Fruit fly (Drosophila melanogaster): ENCODE data around the gene RpL34a.
A peak's percentile ranks its signal among the peaks of the same experiment; 100 is the strongest.

Gene RpL34a

DNA sequence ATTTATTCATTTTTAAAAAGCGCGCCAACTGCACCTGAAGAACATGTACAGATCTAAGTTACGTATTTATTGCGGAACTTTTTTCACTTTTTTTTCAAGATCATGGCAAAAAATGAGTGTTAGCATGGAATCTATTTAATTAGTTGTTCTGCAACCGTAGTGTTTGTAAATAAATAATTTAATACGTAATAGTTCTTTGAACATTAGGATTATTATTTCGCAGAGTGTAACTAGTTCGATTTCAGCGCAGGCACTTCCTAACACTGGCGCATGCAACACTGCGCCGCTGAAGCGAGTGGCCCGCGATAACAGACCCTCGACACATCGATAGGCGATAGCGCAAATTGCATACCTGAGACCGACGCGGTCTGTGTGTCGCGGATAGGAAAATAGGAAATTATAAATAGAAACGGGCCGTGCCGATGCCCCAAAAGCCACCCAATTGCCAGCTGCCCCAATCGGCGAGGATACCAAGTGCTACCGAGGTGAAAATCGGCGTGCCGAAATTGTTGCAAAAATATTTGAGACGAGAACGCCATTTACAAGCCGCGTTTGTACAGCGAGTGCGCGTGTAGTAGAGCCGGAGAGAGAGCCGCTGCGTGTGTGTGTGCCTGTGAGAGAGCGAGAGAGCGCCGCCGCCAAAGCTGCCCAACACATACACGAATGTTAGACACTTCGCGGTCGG, 17.5 kb downstream of the RpL34a start, which contains the start of gene gro (continued):
- TF ChIP-seq CG7271 (tag; optimal IDR thresholded peaks at IDR 0.05) (no peak), Dref (GFP tag; IDR thresholded peaks at IDR 0.05) (peak; percentile 99), grau (tag; optimal IDR thresholded peaks at IDR 0.05) (peak; percentile 61), MTF-1 (GFP tag; optimal IDR thresholded peaks at IDR 0.05; ENCODE audit: borderline replicate concordance) (peak; percentile 30), CrebB (tag; optimal IDR thresholded peaks at IDR 0.05) (no peak), CG32532 (GFP tag; IDR thresholded peaks at IDR 0.05) (peak; percentile 65; the same call in 1 of the 2 replicates), Eip74EF (GFP tag; optimal IDR thresholded peaks at IDR 0.05) (no peak), CG15696 (tag; optimal IDR thresholded peaks at IDR 0.05) (peak; percentile 51), tgo (GFP tag; IDR thresholded peaks at IDR 0.05) (peak; percentile 65), pfk (GFP tag; optimal IDR thresholded peaks at IDR 0.05) (peak; percentile 31), CG4820 (GFP tag; optimal IDR thresholded peaks at IDR 0.05) (peak; percentile 47), CG4617 (GFP tag; optimal IDR thresholded peaks at IDR 0.05; ENCODE audit: borderline replicate concordance) (peak; percentile 86), Side (GFP tag; optimal IDR thresholded peaks at IDR 0.05) (peak; percentile 69), E2f1 (GFP tag; IDR thresholded peaks at IDR 0.05) (peak; percentile 68), ind (GFP tag; optimal IDR thresholded peaks at IDR 0.05) (peak; percentile 59), Nf-YB (GFP tag; optimal IDR thresholded peaks at IDR 0.05) (peak; percentile 20), BtbVII (GFP tag; optimal IDR thresholded peaks at IDR 0.05) (peak; percentile 27), lola (GFP tag; optimal IDR thresholded peaks at IDR 0.05) (peak in 1 of 3 experiments; percentile 15), CG12744 (GFP tag; optimal IDR thresholded peaks at IDR 0.05) (peak; percentile 65), amos (GFP tag; IDR thresholded peaks at IDR 0.05; ENCODE audit: partially characterized antibody) (peak; percentile 80), kni (GFP tag; optimal IDR thresholded peaks at IDR 0.05) (peak; percentile 40), run (tag; optimal IDR thresholded peaks at IDR 0.05) (no peak), emc (GFP tag; optimal IDR thresholded peaks at IDR 0.05) (peak; percentile 64), Nf-YC (tag; optimal IDR thresholded peaks at IDR 0.05) (peak; percentile 31), en (GFP tag; optimal IDR thresholded peaks at IDR 0.05) (peak; percentile 39), gro (GFP tag; optimal IDR thresholded peaks at IDR 0.05) (peak; percentile 95), CG17568 (GFP tag; optimal IDR thresholded peaks at IDR 0.05) (peak; percentile 60), CG17912 (GFP tag; optimal IDR thresholded peaks at IDR 0.05) (peak; percentile 73), NC2α (GFP tag; optimal IDR thresholded peaks at IDR 0.05) (peak; percentile 54), CG1832 (GFP tag; optimal IDR thresholded peaks at IDR 0.05) (no peak), zf30C (GFP tag; optimal IDR thresholded peaks at IDR 0.05) (peak; percentile 99), ase (GFP tag; IDR thresholded peaks at IDR 0.05) (0 out of 3 replicates have a peak, but pooled peaks have one; percentile 44), usp (GFP tag; optimal IDR thresholded peaks at IDR 0.05) (no peak), cg (GFP tag; optimal IDR thresholded peaks at IDR 0.05) (no peak), ash1 (GFP tag; optimal IDR thresholded peaks at IDR 0.05) (peak; percentile 36), aop (GFP tag; IDR thresholded peaks at IDR 0.05) (no peak), gt (GFP tag; IDR thresholded peaks at IDR 0.05) (peak; percentile 47; the same call in 1 of the 2 replicates), Spps (tag; optimal IDR thresholded peaks at IDR 0.05) (peak; percentile 30), sima (GFP tag; optimal IDR thresholded peaks at IDR 0.05) (no peak), CG6813 (GFP tag; optimal IDR thresholded peaks at IDR 0.05) (no peak), Hand (GFP tag; optimal IDR thresholded peaks at IDR 0.05) (peak; percentile 26), CG10366 (GFP tag; IDR thresholded peaks at IDR 0.05) (peak; percentile 62), Xbp1 (GFP tag; optimal IDR thresholded peaks at IDR 0.05) (peak; percentile 81), CG12942 (GFP tag; optimal IDR thresholded peaks at IDR 0.05) (peak; percentile 65), CG14710 (tag; optimal IDR thresholded peaks at IDR 0.05) (peak; percentile 84), corto (GFP tag; optimal IDR thresholded peaks at IDR 0.05) (peak; percentile 19), CG12155 (GFP tag; optimal IDR thresholded peaks at IDR 0.05) (peak; percentile 99), Gsc (GFP tag; IDR thresholded peaks at IDR 0.05) (no peak)
